Worm (Caenorhabditis elegans) whole organism, L2 larva: Measurements from ENCODE around the gene aps-2.

Experiments
- alr-1 ChIP-seq: fragments of 150-350 bp; optimal IDR thresholded peaks from 2 replicates; lab custom pipeline; 2014; ENCODE audit warnings: missing biosample characterization, missing genetic modification characterization
- crh-2 ChIP-seq: sonication (generic microtip); optimal IDR thresholded peaks from 2 replicates; lab custom pipeline; 2017; ENCODE audit warnings: missing biosample characterization, missing genetic modification characterization
- lin-11 ChIP-seq: fragments of 150-350 bp; sonication (generic microtip); optimal IDR thresholded peaks from 2 replicates; lab custom pipeline; 2014; ENCODE audit warnings: missing biosample characterization, missing genetic modification characterization, inconsistent platforms, mixed read lengths
- nhr-12 ChIP-seq: fragments of 150-350 bp; optimal IDR thresholded peaks from 2 replicates; lab custom pipeline; 2014; ENCODE audit warnings: missing biosample characterization, missing genetic modification characterization
- nhr-237 ChIP-seq: fragments of 150-350 bp; optimal IDR thresholded peaks from 2 replicates; lab custom pipeline; 2014; ENCODE audit warnings: missing biosample characterization, missing genetic modification characterization
- nhr-77 ChIP-seq: fragments of 150-350 bp; optimal IDR thresholded peaks from 2 replicates; lab custom pipeline; 2014; ENCODE audit warnings: missing biosample characterization, missing genetic modification characterization
- skn-1 ChIP-seq: sonication (generic microtip); optimal IDR thresholded peaks from 2 replicates; lab custom pipeline; 2017; ENCODE audit warnings: missing biosample characterization, missing genetic modification characterization

ce11 chrX:4493439-4494006 is 35.5 kb downstream of the aps-2 start:
- TF ChIP-seq nhr-237 (tag; lab: Kevin White, UChicago) = no peak
- TF ChIP-seq nhr-77 = no peak
- no peak for TF ChIP-seq nhr-12 (tag; lab: Kevin White, UChicago)
- TF ChIP-seq lin-11 (tag; lab: Kevin White, UChicago) = no peak
- no peak for TF ChIP-seq skn-1 (tag; lab: Kevin White, UChicago)
- no peak for TF ChIP-seq crh-2
- no peak for TF ChIP-seq alr-1 (tag; lab: Kevin White, UChicago)
